Worm (Caenorhabditis elegans): ENCODE data around the gene tag-30.
A peak's percentile ranks its signal among the peaks of the same experiment; 100 is the strongest.

tag-30 gene

ce11 chrIV:11854777-11855176 lies at the start of gene tag-30:
Gene tag-30 (minus strand): TSS chrIV:11855159.
- TF ChIP-seq nhr-237 (tag; optimal IDR thresholded peaks at IDR 0.05) (no peak), elt-3 (tag; optimal IDR thresholded peaks at IDR 0.05) (no peak), sma-3 (GFP tag; optimal IDR thresholded peaks at IDR 0.05) (peak; percentile 41), gmeb-1 (tag; optimal IDR thresholded peaks at IDR 0.05) (no peak), lin-39 (tag; optimal IDR thresholded peaks at IDR 0.05) (no peak), lin-11 (tag; optimal IDR thresholded peaks at IDR 0.05) (no peak), sem-4 (tag; optimal IDR thresholded peaks at IDR 0.05) (no peak), F13H6.1 (tag; optimal IDR thresholded peaks at IDR 0.05) (peak; percentile 30), mab-5 (tag; optimal IDR thresholded peaks at IDR 0.05) (no peak), unc-39 (tag; optimal IDR thresholded peaks at IDR 0.05) (no peak), unc-55 (GFP tag; optimal IDR thresholded peaks at IDR 0.05) (peak; percentile 40), lin-13 (GFP tag; optimal IDR thresholded peaks at IDR 0.05) (peak; percentile 69), nhr-21 (tag; optimal IDR thresholded peaks at IDR 0.05) (peak; percentile 15), alr-1 (tag; optimal IDR thresholded peaks at IDR 0.05) (no peak), ztf-11 (tag; optimal IDR thresholded peaks at IDR 0.05) (no peak), aly-2 (tag; optimal IDR thresholded peaks at IDR 0.05) (no peak), Y55F3AM.14 (GFP tag; optimal IDR thresholded peaks at IDR 0.05) (no peak), lsy-2 (tag; optimal IDR thresholded peaks at IDR 0.05) (peak in 1 of 2 experiments; percentile 72), nhr-129 (tag; optimal IDR thresholded peaks at IDR 0.05) (peak; percentile 75), sma-9 (GFP tag; optimal IDR thresholded peaks at IDR 0.05) (no peak), sma-9 (tag; optimal IDR thresholded peaks at IDR 0.05) (no peak), crh-2 (tag; optimal IDR thresholded peaks at IDR 0.05) (no peak), snpc-4 (tag; optimal IDR thresholded peaks at IDR 0.05) (no peak), nhr-11 (tag; optimal IDR thresholded peaks at IDR 0.05) (no peak), skn-1 (tag; optimal IDR thresholded peaks at IDR 0.05) (no peak), C34F6.9 (tag; optimal IDR thresholded peaks at IDR 0.05) (peak; percentile 84), ceh-16 (tag; optimal IDR thresholded peaks at IDR 0.05) (no peak), blmp-1 (tag; optimal IDR thresholded peaks at IDR 0.05; ENCODE audit: insufficient read depth) (no peak), mbf-1 (tag; optimal IDR thresholded peaks at IDR 0.05) (no peak), zag-1 (tag; optimal IDR thresholded peaks at IDR 0.05) (no peak), elt-1 (tag; optimal IDR thresholded peaks at IDR 0.05) (no peak), fos-1 (tag; optimal IDR thresholded peaks at IDR 0.05) (no peak), ceh-82 (tag; optimal IDR thresholded peaks at IDR 0.05) (no peak), nhr-12 (tag; optimal IDR thresholded peaks at IDR 0.05) (no peak), ztf-1 (GFP tag; conservative IDR thresholded peaks at IDR 0.05) (no peak), unc-62 (GFP tag; optimal IDR thresholded peaks at IDR 0.05) (no peak), dmd-4 (tag; optimal IDR thresholded peaks at IDR 0.05) (no peak), nhr-25 (tag; optimal IDR thresholded peaks at IDR 0.05) (no peak)

DNA sequence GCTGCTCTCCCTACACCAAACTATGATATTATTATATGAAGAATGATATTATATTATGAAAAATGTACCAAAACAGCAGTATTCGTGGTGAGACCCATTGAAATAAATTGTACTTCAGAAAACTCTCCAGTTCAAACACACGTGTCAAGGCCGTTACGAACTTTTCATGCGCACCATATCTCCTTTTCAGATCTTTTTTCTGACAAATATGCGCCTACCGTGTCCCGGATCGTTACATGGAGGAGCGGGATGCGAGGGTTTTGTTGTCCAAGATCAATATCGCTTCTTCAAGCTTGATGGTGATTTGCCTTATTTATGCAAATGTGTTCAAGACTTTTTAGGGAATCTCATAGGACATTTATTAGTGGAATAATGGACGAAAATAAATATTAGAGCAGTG lies 48.7 kb upstream of the tag-30 start:
- TF ChIP-seq ceh-16 (tag; optimal IDR thresholded peaks at IDR 0.05) (peak; percentile 58), sem-4 (tag; optimal IDR thresholded peaks at IDR 0.05) (no peak), elt-1 (tag; optimal IDR thresholded peaks at IDR 0.05) (peak; percentile 56), ZK546.5 (tag; optimal IDR thresholded peaks at IDR 0.05) (no peak), alr-1 (tag; optimal IDR thresholded peaks at IDR 0.05) (no peak), ztf-1 (GFP tag; conservative IDR thresholded peaks at IDR 0.05) (no peak), sma-9 (GFP tag; optimal IDR thresholded peaks at IDR 0.05) (peak; percentile 6), sma-9 (tag; optimal IDR thresholded peaks at IDR 0.05) (no peak), lin-39 (tag; optimal IDR thresholded peaks at IDR 0.05) (no peak)

DNA sequence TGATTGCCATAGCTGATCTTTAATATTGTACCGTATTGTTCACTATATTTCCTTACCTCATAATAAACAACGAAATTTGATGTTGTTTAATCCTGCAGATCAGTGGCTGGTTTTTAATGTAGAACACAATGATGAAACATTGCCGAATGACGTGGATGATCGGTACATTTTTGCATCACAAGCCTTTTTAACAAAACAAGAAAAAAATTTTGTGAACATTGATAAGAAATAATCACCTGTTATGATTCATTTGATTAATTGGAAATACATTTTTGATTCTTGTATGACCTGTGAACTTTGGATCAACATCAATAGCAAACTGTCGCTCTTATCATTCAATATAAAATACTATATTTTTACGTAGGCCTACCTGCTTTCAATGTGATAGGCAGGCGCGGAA lies 47.9 kb upstream of the tag-30 start:
- TF ChIP-seq sma-9 (GFP tag; optimal IDR thresholded peaks at IDR 0.05) (no peak), sma-9 (tag; optimal IDR thresholded peaks at IDR 0.05) (no peak), nhr-25 (tag; optimal IDR thresholded peaks at IDR 0.05) (peak; percentile 3)

- TF ChIP-seq blmp-1 (tag; optimal IDR thresholded peaks at IDR 0.05; ENCODE audit: insufficient read depth) (peak; percentile 27), egl-27 (tag; optimal IDR thresholded peaks at IDR 0.05) (peak; percentile 10), nhr-25 (tag; optimal IDR thresholded peaks at IDR 0.05) (peak; percentile 51), sma-3 (GFP tag; optimal IDR thresholded peaks at IDR 0.05) (peak; percentile 12), F13H6.1 (tag; optimal IDR thresholded peaks at IDR 0.05) (no peak), sma-9 (GFP tag; optimal IDR thresholded peaks at IDR 0.05) (peak; percentile 53), sma-9 (tag; optimal IDR thresholded peaks at IDR 0.05) (no peak), ZK546.5 (tag; optimal IDR thresholded peaks at IDR 0.05) (no peak)
Observed at ce11 chrIV:11901215-11901614, 46.3 kb upstream of the tag-30 start.
